Fruit fly (Drosophila melanogaster) whole organism, prepupa: ENCODE results near the gene CG9806.

Experiments
- CG3032 ChIP-seq: fragments of 200-800 bp; optimal IDR thresholded peaks from 2 replicates; lab custom pipeline; 2019; ENCODE audit warnings: missing biosample characterization, mild to moderate bottlenecking, missing genetic modification characterization, moderate library complexity
- CG32006 ChIP-seq: fragments of 200-800 bp; sonication (Bioruptor generic); optimal IDR thresholded peaks from 3 replicates; lab custom pipeline; 2017; ENCODE audit warnings: missing biosample characterization, mild to moderate bottlenecking, missing genetic modification characterization
- CG6854 ChIP-seq: fragments of 200-800 bp; sonication (Bioruptor generic); optimal IDR thresholded peaks from 2 replicates; lab custom pipeline; 2017; ENCODE audit warnings: missing biosample characterization, mild to moderate bottlenecking, missing genetic modification characterization
- Gug ChIP-seq: fragments of 200-800 bp; sonication (Bioruptor generic); IDR thresholded peaks from 2 replicates; pipeline ENCODE4 v1.3.6; 2022; ENCODE audit warnings: missing biosample characterization, missing genetic modification characterization
- dsx ChIP-seq: fragments of 200-800 bp; optimal IDR thresholded peaks from 3 replicates; lab custom pipeline; 2019; ENCODE audit warnings: missing biosample characterization, mild to moderate bottlenecking, missing genetic modification characterization, moderate library complexity; ENCODE audit not compliant: poor library complexity, severe bottlenecking
- fd85E ChIP-seq: fragments of 200-800 bp; sonication (Bioruptor generic); optimal IDR thresholded peaks from 3 replicates; lab custom pipeline; 2016; ENCODE audit warnings: missing biosample characterization, missing genetic modification characterization
- fkh ChIP-seq: fragments of 200-800 bp; sonication (Bioruptor generic); optimal IDR thresholded peaks from 3 replicates; lab custom pipeline; 2017; ENCODE audit warnings: missing biosample characterization, mild to moderate bottlenecking, missing genetic modification characterization, moderate library complexity
- spab ChIP-seq: fragments of 200-800 bp; sonication (Bioruptor generic); optimal IDR thresholded peaks from 2 replicates; lab custom pipeline; 2017; ENCODE audit warnings: missing biosample characterization, mild to moderate bottlenecking, missing genetic modification characterization, missing genetic modification reagents
- topi ChIP-seq: fragments of 200-800 bp; sonication (Bioruptor generic); optimal IDR thresholded peaks from 3 replicates; lab custom pipeline; 2016; ENCODE audit warnings: missing biosample characterization, missing genetic modification characterization

dm6 chrX:10673366-10673765, 46.5 kb upstream of the CG9806 start, which contains the start of gene CG12637:
- no peak for TF ChIP-seq fd85E
- TF ChIP-seq CG6854 (GFP tag; lab: Kevin White, UChicago): no peak
- no peak for TF ChIP-seq topi
- no peak for TF ChIP-seq fkh (GFP tag; lab: Kevin White, UChicago)
- TF ChIP-seq CG3032 (tag; lab: Kevin White, UChicago): no peak
- TF ChIP-seq dsx (GFP tag; lab: Kevin White, UChicago): no peak
- no peak for TF ChIP-seq Gug (GFP tag; lab: Robert Waterston, UW)
- TF ChIP-seq CG32006 (GFP tag; lab: Kevin White, UChicago): no peak
- TF ChIP-seq spab: no peak
